Fruit fly (Drosophila melanogaster): ENCODE measurements around the gene CG3552.

Gene CG3552

dm6 chr3L:9420054-9420818, 35.9 kb upstream of the CG3552 start (continued):
- peak; percentile 66 for TF ChIP-seq CG2678 (tag; optimal IDR thresholded peaks at IDR 0.05)
- no peak for TF ChIP-seq pita (GFP tag; optimal IDR thresholded peaks at IDR 0.05)
- no peak; the same call in 2 of the 3 replicates for TF ChIP-seq dysf (GFP tag; IDR thresholded peaks at IDR 0.05)
- peak; percentile 20; the same call in 1 of the 3 replicates for TF ChIP-seq croc (GFP tag; conservative IDR thresholded peaks at IDR 0.05)
- TF ChIP-seq CG12155 (GFP tag; optimal IDR thresholded peaks at IDR 0.05): no peak
- TF ChIP-seq CG12236 (GFP tag; optimal IDR thresholded peaks at IDR 0.05): peak; percentile 12
- no peak for TF ChIP-seq CG6813 (GFP tag; optimal IDR thresholded peaks at IDR 0.05)
- peak; percentile 17 for TF ChIP-seq slp2 (GFP tag; optimal IDR thresholded peaks at IDR 0.05)
- TF ChIP-seq Ada2b (GFP tag; IDR thresholded peaks at IDR 0.05): peak; percentile 55
- TF ChIP-seq crol (GFP tag; IDR thresholded peaks at IDR 0.05): no peak
- no peak for TF ChIP-seq CG30431 (GFP tag; optimal IDR thresholded peaks at IDR 0.05)
- peak; percentile 8 for TF ChIP-seq oc (tag; optimal IDR thresholded peaks at IDR 0.05)
- TF ChIP-seq BEAF-32 (GFP tag; optimal IDR thresholded peaks at IDR 0.05): no peak
- TF ChIP-seq Aef1 (GFP tag; IDR thresholded peaks at IDR 0.05): no peak
- peak; percentile 87 for TF ChIP-seq sens (GFP tag)
- TF ChIP-seq en (GFP tag; optimal IDR thresholded peaks at IDR 0.05): peak; percentile 3
- TF ChIP-seq mam (GFP tag; optimal IDR thresholded peaks at IDR 0.05): no peak
- TF ChIP-seq eve (GFP tag; optimal IDR thresholded peaks at IDR 0.05): peak in 1 of 2 experiments; percentile 74
- peak in 1 of 2 experiments; percentile 53 for TF ChIP-seq Eip74EF (GFP tag; optimal IDR thresholded peaks at IDR 0.05)
- peak; percentile 50 for TF ChIP-seq org-1 (GFP tag; optimal IDR thresholded peaks at IDR 0.05)
- no peak for TF ChIP-seq tup (GFP tag; optimal IDR thresholded peaks at IDR 0.05)
- peak; percentile 57; the same call in 1 of the 3 replicates for TF ChIP-seq Mrtf (GFP tag; IDR thresholded peaks at IDR 0.05)
- TF ChIP-seq onecut (GFP tag; IDR thresholded peaks at IDR 0.05): peak; percentile 27; the same call in 1 of the 2 replicates
- peak; percentile 68 for TF ChIP-seq Awh (GFP tag; IDR thresholded peaks at IDR 0.05)
- TF ChIP-seq CG6683 (GFP tag; optimal IDR thresholded peaks at IDR 0.05): no peak
- TF ChIP-seq Sox102F (GFP tag; optimal IDR thresholded peaks at IDR 0.05): peak; percentile 77
- no peak for TF ChIP-seq C15 (GFP tag; IDR thresholded peaks at IDR 0.05)
- peak; percentile 90 for TF ChIP-seq nom (GFP tag; optimal IDR thresholded peaks at IDR 0.05)
- TF ChIP-seq zfh1 (GFP tag; IDR thresholded peaks at IDR 0.05): 0 out of 3 replicates have a peak, but pooled peaks have one; percentile 16
- no peak for TF ChIP-seq wek (GFP tag; optimal IDR thresholded peaks at IDR 0.05)
- peak; percentile 4 for TF ChIP-seq CG12744 (GFP tag; optimal IDR thresholded peaks at IDR 0.05)
- no peak for TF ChIP-seq sr (GFP tag; IDR thresholded peaks at IDR 0.05)
- TF ChIP-seq CG9817 (tag; optimal IDR thresholded peaks at IDR 0.05): peak; percentile 15
- TF ChIP-seq lbe (GFP tag; optimal IDR thresholded peaks at IDR 0.05): peak; percentile 92
- peak; percentile 51 for TF ChIP-seq run (tag; optimal IDR thresholded peaks at IDR 0.05)
- TF ChIP-seq hkb (optimal IDR thresholded peaks at IDR 0.05): no peak
- peak; percentile 66; the same call in 1 of the 2 replicates for TF ChIP-seq hkb (GFP tag; IDR thresholded peaks at IDR 0.05)
- TF ChIP-seq lola (GFP tag; optimal IDR thresholded peaks at IDR 0.05): peak in 1 of 3 experiments; percentile 7
- TF ChIP-seq gem (tag; optimal IDR thresholded peaks at IDR 0.05): peak; percentile 72
- peak; percentile 52 for TF ChIP-seq PHDP (tag; optimal IDR thresholded peaks at IDR 0.05)
- peak; percentile 2 for TF ChIP-seq CG1529 (GFP tag; optimal IDR thresholded peaks at IDR 0.05)
- peak; percentile 50 for TF ChIP-seq Sox100B (GFP tag; optimal IDR thresholded peaks at IDR 0.05)
- TF ChIP-seq bsh (GFP tag; optimal IDR thresholded peaks at IDR 0.05): peak; percentile 50 to 86
- TF ChIP-seq row (GFP tag; IDR thresholded peaks at IDR 0.05): peak; percentile 75
- peak; percentile 38; the same call in 1 of the 2 replicates for TF ChIP-seq wor (GFP tag; IDR thresholded peaks at IDR 0.05)
- TF ChIP-seq CG4360 (GFP tag; IDR thresholded peaks at IDR 0.05): 0 out of 2 replicates have a peak, but pooled peaks have one; percentile 13
- peak in 1 of 2 experiments; percentile 75 for TF ChIP-seq Hr51 (GFP tag; optimal IDR thresholded peaks at IDR 0.05)
- TF ChIP-seq Ssrp (tag; optimal IDR thresholded peaks at IDR 0.05): peak; percentile 34

Data from whole organism, embryonic.